Worm (Caenorhabditis elegans): ENCODE measurements around the gene ZK688.12.

The ZK688.12 gene

ce11 chrIII:7878852-7879329 lies 34.5 kb downstream of the ZK688.12 start, which contains the start of gene sup-18:
TSS of gene sup-18 (minus strand) at chrIII:7878902.
- TF ChIP-seq nfya-1 (tag; optimal IDR thresholded peaks at IDR 0.05; ENCODE audit: insufficient read depth) (no peak), lsy-12 (tag; optimal IDR thresholded peaks at IDR 0.05) (no peak), nhr-67 (tag; optimal IDR thresholded peaks at IDR 0.05) (no peak), fkh-2 (tag; optimal IDR thresholded peaks at IDR 0.05) (no peak), R02D3.7 (tag; optimal IDR thresholded peaks at IDR 0.05) (no peak), nhr-43 (tag; optimal IDR thresholded peaks at IDR 0.05; ENCODE audit: poor library complexity, severe bottlenecking) (no peak), nhr-237 (tag; optimal IDR thresholded peaks at IDR 0.05) (no peak), lin-39 (tag; optimal IDR thresholded peaks at IDR 0.05) (no peak), ztf-4 (tag; optimal IDR thresholded peaks at IDR 0.05) (no peak), unc-39 (tag; optimal IDR thresholded peaks at IDR 0.05) (no peak), mdl-1 (tag; optimal IDR thresholded peaks at IDR 0.05) (no peak), ceh-9 (tag; optimal IDR thresholded peaks at IDR 0.05) (no peak), fkh-10 (GFP tag; optimal IDR thresholded peaks at IDR 0.05) (no peak), nhr-11 (tag; optimal IDR thresholded peaks at IDR 0.05) (no peak), tbx-2 (tag; optimal IDR thresholded peaks at IDR 0.05) (no peak), mml-1 (tag; optimal IDR thresholded peaks at IDR 0.05) (no peak), nhr-28 (tag; optimal IDR thresholded peaks at IDR 0.05) (no peak), nhr-12 (tag; optimal IDR thresholded peaks at IDR 0.05) (no peak), pha-4 (tag; optimal IDR thresholded peaks at IDR 0.05) (no peak), egl-27 (tag; optimal IDR thresholded peaks at IDR 0.05) (no peak)

DNA sequence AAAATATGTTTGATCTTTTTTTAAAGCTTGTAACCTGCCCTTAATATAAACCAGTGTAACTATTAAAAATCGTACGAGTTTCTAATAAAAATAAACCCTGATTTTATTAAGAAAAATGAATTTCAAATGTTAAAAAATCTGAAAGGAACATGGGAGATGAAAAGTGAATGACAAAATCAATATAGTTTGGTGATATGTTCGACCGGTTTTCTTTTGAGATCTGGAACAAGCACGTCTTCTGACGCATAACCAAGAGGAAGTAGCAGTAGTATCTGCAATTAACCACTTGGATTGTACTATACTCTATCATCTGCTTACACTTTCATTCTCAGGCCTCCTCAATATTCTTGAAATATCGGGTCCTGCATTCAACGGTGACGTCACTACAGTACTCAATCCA lies 36.3 kb downstream of the ZK688.12 start:
- no peak for TF ChIP-seq lin-39 (tag; optimal IDR thresholded peaks at IDR 0.05)
- no peak for TF ChIP-seq egl-5 (tag; optimal IDR thresholded peaks at IDR 0.05)
- TF ChIP-seq nhr-28 (tag; optimal IDR thresholded peaks at IDR 0.05) = no peak
- no peak for TF ChIP-seq nhr-67 (tag; optimal IDR thresholded peaks at IDR 0.05)
- no peak for TF ChIP-seq elt-3 (tag; optimal IDR thresholded peaks at IDR 0.05)
- no peak for TF ChIP-seq mml-1 (tag; optimal IDR thresholded peaks at IDR 0.05)
- TF ChIP-seq ztf-4 (tag; optimal IDR thresholded peaks at IDR 0.05) = no peak
- no peak for TF ChIP-seq pha-4 (tag; optimal IDR thresholded peaks at IDR 0.05)
- TF ChIP-seq unc-62 (GFP tag; optimal IDR thresholded peaks at IDR 0.05) = no peak

ce11 chrIII:7873481-7873880 lies 39.9 kb downstream of the ZK688.12 start, which contains the start of gene tyr-1:
TSS of gene tyr-1 (plus strand) at chrIII:7873781.
- no peak for TF ChIP-seq nhr-25 (tag; optimal IDR thresholded peaks at IDR 0.05)
- TF ChIP-seq pqm-1 (tag; optimal IDR thresholded peaks at IDR 0.05) = no peak
- TF ChIP-seq egl-5 (tag; optimal IDR thresholded peaks at IDR 0.05) = no peak
- no peak for TF ChIP-seq ZK546.5 (tag; optimal IDR thresholded peaks at IDR 0.05)
- no peak for TF ChIP-seq snpc-4 (tag; optimal IDR thresholded peaks at IDR 0.05)
- no peak for TF ChIP-seq nhr-67 (tag; optimal IDR thresholded peaks at IDR 0.05)

DNA sequence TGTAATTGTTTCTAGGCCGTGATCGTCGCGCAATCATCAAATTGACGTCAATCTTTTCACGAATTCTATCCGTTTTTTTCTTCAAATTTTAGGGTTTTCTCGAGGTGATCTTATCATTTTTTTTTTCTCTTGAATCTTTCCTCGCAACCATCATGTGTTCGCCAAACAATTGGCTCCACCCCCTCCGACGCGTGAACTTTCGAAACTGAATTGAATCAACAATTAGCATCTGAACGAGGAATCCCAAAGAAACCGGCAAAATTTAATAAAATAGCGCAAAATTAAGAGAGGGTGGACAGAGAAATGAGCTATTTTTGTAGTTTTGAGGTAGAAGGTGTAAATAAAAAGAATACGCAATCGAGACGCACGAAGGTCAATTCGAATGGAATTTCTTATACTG lies 40.6 kb downstream of the ZK688.12 start:
- no peak for TF ChIP-seq lin-39 (tag; optimal IDR thresholded peaks at IDR 0.05)
- no peak for TF ChIP-seq fkh-10 (GFP tag; optimal IDR thresholded peaks at IDR 0.05)
- TF ChIP-seq ZK546.5 (tag; optimal IDR thresholded peaks at IDR 0.05) = no peak
- no peak for TF ChIP-seq nhr-76 (tag; optimal IDR thresholded peaks at IDR 0.05)
- TF ChIP-seq egl-5 (tag; optimal IDR thresholded peaks at IDR 0.05) = no peak
- no peak for TF ChIP-seq fos-1 (tag; optimal IDR thresholded peaks at IDR 0.05)
- TF ChIP-seq ama-1 (optimal IDR thresholded peaks at IDR 0.05) = no peak
- TF ChIP-seq nhr-67 (tag; optimal IDR thresholded peaks at IDR 0.05) = no peak
- no peak for TF ChIP-seq nhr-23 (tag; optimal IDR thresholded peaks at IDR 0.05)
- no peak for TF ChIP-seq lin-15B (tag; optimal IDR thresholded peaks at IDR 0.05)
- no peak for TF ChIP-seq mml-1 (tag; optimal IDR thresholded peaks at IDR 0.05)
- no peak for TF ChIP-seq sea-2 (GFP tag; optimal IDR thresholded peaks at IDR 0.05)
- TF ChIP-seq mdl-1 (tag; optimal IDR thresholded peaks at IDR 0.05) = no peak
- no peak for TF ChIP-seq zag-1 (tag; optimal IDR thresholded peaks at IDR 0.05)
- no peak for TF ChIP-seq tbx-2 (tag; optimal IDR thresholded peaks at IDR 0.05)
- TF ChIP-seq nhr-43 (tag; optimal IDR thresholded peaks at IDR 0.05; ENCODE audit: poor library complexity, severe bottlenecking) = no peak

DNA sequence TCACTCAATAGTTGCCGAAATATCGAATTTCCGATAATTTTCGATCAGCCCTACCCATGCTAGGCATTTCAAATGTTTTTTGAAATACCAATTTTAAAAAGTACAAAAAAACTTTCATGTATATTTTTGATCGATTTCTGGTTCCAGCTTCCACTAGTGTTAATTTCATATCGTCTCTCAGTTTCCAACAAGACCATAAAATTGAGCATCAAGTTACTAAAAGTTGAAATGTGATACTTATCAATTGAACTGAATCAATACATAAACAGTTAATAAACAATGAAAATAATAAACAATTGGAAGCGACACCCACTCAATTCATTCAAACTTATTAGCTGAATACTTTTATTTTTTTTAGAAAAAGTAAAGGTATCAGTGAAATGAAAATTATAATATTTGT lies 47.2 kb downstream of the ZK688.12 start, which contains the start of gene cup-4:
cup-4 (plus strand) TSS at position 301 of the 400 bp plus-strand sequence.
- TF ChIP-seq tbx-2 (tag; optimal IDR thresholded peaks at IDR 0.05) = no peak
- no peak for TF ChIP-seq eor-1 (tag; optimal IDR thresholded peaks at IDR 0.05)
- no peak for TF ChIP-seq elt-3 (tag; optimal IDR thresholded peaks at IDR 0.05)
- no peak for TF ChIP-seq nhr-23 (tag; optimal IDR thresholded peaks at IDR 0.05)
- no peak for TF ChIP-seq skn-1 (tag; optimal IDR thresholded peaks at IDR 0.05)
- no peak for TF ChIP-seq jun-1 (tag; optimal IDR thresholded peaks at IDR 0.05)
- no peak for TF ChIP-seq nhr-12 (tag; optimal IDR thresholded peaks at IDR 0.05)

All from whole organism, L3 larva.